Fruit fly (Drosophila melanogaster) whole organism, embryonic: ENCODE data around the gene ssp7.

Source experiments
- CG11398 ChIP-seq: fragments of 200-800 bp; sonication (Bioruptor generic); optimal IDR thresholded peaks from 2 replicates; lab custom pipeline; 2016; ENCODE audit warnings: missing biosample characterization, missing genetic modification characterization
- CG12219 ChIP-seq: fragments of 200-800 bp; sonication (Bioruptor generic); optimal IDR thresholded peaks from 3 replicates; lab custom pipeline; 2018; ENCODE audit warnings: missing biosample characterization, mild to moderate bottlenecking, missing genetic modification characterization
- CG1233 ChIP-seq: fragments of 200-800 bp; sonication (Bioruptor generic); optimal IDR thresholded peaks from 4 replicates; lab custom pipeline; 2018; ENCODE audit warnings: missing biosample characterization, mild to moderate bottlenecking, missing genetic modification characterization
- CG12769 ChIP-seq: fragments of 200-800 bp; sonication (Bioruptor generic); optimal IDR thresholded peaks from 2 replicates; lab custom pipeline; 2019; ENCODE audit warnings: missing biosample characterization, mild to moderate bottlenecking, missing genetic modification characterization, moderate library complexity
- CG13123 ChIP-seq: fragments of 200-800 bp; sonication (Bioruptor generic); optimal IDR thresholded peaks from 2 replicates; lab custom pipeline; 2016; ENCODE audit warnings: missing biosample characterization, missing genetic modification characterization
- CG13775 ChIP-seq: fragments of 200-800 bp; sonication (Bioruptor generic); optimal IDR thresholded peaks from 3 replicates; lab custom pipeline; 2017; ENCODE audit warnings: missing biosample characterization, mild to moderate bottlenecking, missing genetic modification characterization
- CG15073 ChIP-seq: fragments of 200-800 bp; sonication (Bioruptor generic); optimal IDR thresholded peaks from 2 replicates; lab custom pipeline; 2016; ENCODE audit warnings: missing biosample characterization, missing genetic modification characterization
- CG16863 ChIP-seq: fragments of 200-800 bp; sonication (Bioruptor generic); optimal IDR thresholded peaks from 3 replicates; lab custom pipeline; 2016; ENCODE audit warnings: missing biosample characterization, missing genetic modification characterization
- CG17186 ChIP-seq: fragments of 200-800 bp; sonication (Bioruptor generic); optimal IDR thresholded peaks from 3 replicates; lab custom pipeline; 2017; ENCODE audit warnings: missing biosample characterization, missing genetic modification reagents, missing genetic modification characterization
- CG17568 ChIP-seq: fragments of 200-800 bp; sonication (Bioruptor generic); optimal IDR thresholded peaks from 2 replicates; lab custom pipeline; 2018; ENCODE audit warnings: missing biosample characterization, mild to moderate bottlenecking, missing genetic modification characterization, moderate library complexity
- CG1792 ChIP-seq: fragments of 200-800 bp; sonication (Bioruptor generic); optimal IDR thresholded peaks from 2 replicates; lab custom pipeline; 2016; ENCODE audit warnings: missing biosample characterization, missing genetic modification characterization
- CG18476 ChIP-seq: fragments of 200-800 bp; sonication (Bioruptor generic); optimal IDR thresholded peaks from 2 replicates; lab custom pipeline; 2016; ENCODE audit warnings: missing biosample characterization, mild to moderate bottlenecking, missing genetic modification characterization
- CG2116 ChIP-seq: fragments of 200-800 bp; sonication (Bioruptor generic); optimal IDR thresholded peaks from 3 replicates; lab custom pipeline; 2018; ENCODE audit warnings: missing biosample characterization, mild to moderate bottlenecking, missing genetic modification characterization
- CG31441 ChIP-seq: fragments of 200-800 bp; sonication (Bioruptor generic); IDR thresholded peaks from 2 replicates; pipeline ENCODE4 v1.3.6; 2022; ENCODE audit warnings: missing biosample characterization, missing genetic modification characterization
- CG33557 ChIP-seq: fragments of 200-800 bp; sonication (Bioruptor generic); optimal IDR thresholded peaks from 2 replicates; lab custom pipeline; 2019; ENCODE audit warnings: missing biosample characterization, mild to moderate bottlenecking, missing genetic modification characterization, moderate library complexity
- CG3838 ChIP-seq: fragments of 200-800 bp; sonication (Bioruptor generic); optimal IDR thresholded peaks from 3 replicates; lab custom pipeline; 2016; ENCODE audit warnings: missing biosample characterization, missing genetic modification characterization
- CG3847 ChIP-seq: fragments of 200-800 bp; sonication (Bioruptor generic); IDR thresholded peaks from 2 replicates; pipeline ENCODE4 v1.3.6; 2022; ENCODE audit warnings: missing biosample characterization, missing genetic modification characterization
- CG7928 ChIP-seq: fragments of 200-800 bp; sonication (Bioruptor generic); optimal IDR thresholded peaks from 2 replicates; lab custom pipeline; 2017; ENCODE audit warnings: missing biosample characterization, mild to moderate bottlenecking, missing genetic modification characterization
- CG9215 ChIP-seq: fragments of 200-800 bp; sonication (Bioruptor generic); IDR thresholded peaks from 2 replicates; pipeline ENCODE4 v1.3.6; 2022; ENCODE audit warnings: missing biosample characterization, missing genetic modification characterization
- CG9797 ChIP-seq: fragments of 200-800 bp; sonication (Bioruptor generic); optimal IDR thresholded peaks from 3 replicates; lab custom pipeline; 2018; ENCODE audit warnings: missing biosample characterization, mild to moderate bottlenecking, missing genetic modification characterization
- CG9932 ChIP-seq: fragments of 200-800 bp; sonication (Bioruptor generic); IDR thresholded peaks from 2 replicates; pipeline ENCODE4 v1.3.6; 2022; ENCODE audit warnings: missing biosample characterization, missing genetic modification characterization
- CHES-1-like ChIP-seq: fragments of 200-800 bp; sonication (Bioruptor generic); optimal IDR thresholded peaks from 2 replicates; lab custom pipeline; 2016; ENCODE audit warnings: missing biosample characterization, missing genetic modification characterization
- CoRest ChIP-seq: fragments of 200-800 bp; sonication (Bioruptor generic); optimal IDR thresholded peaks from 3 replicates; lab custom pipeline; 2018; ENCODE audit warnings: missing biosample characterization, mild to moderate bottlenecking, missing genetic modification characterization, moderate library complexity
- Dip2 ChIP-seq: fragments of 200-800 bp; sonication (Bioruptor generic); IDR thresholded peaks from 2 replicates; pipeline ENCODE4 v1.3.6; 2022; ENCODE audit warnings: missing biosample characterization, missing genetic modification characterization
- Drgx ChIP-seq: fragments of 200-800 bp; sonication (Bioruptor generic); IDR thresholded peaks from 2 replicates; pipeline ENCODE4 v1.3.6; 2022; ENCODE audit warnings: missing biosample characterization, missing genetic modification characterization
- E2f2 ChIP-seq: fragments of 200-800 bp; sonication (Bioruptor generic); IDR thresholded peaks from 2 replicates; pipeline ENCODE4 v1.3.6; 2022; ENCODE audit warnings: missing biosample characterization, missing genetic modification characterization
- Fer2 ChIP-seq: fragments of 200-800 bp; sonication (Bioruptor generic); optimal IDR thresholded peaks from 2 replicates; lab custom pipeline; 2018; ENCODE audit warnings: missing biosample characterization, mild to moderate bottlenecking, missing genetic modification characterization, moderate library complexity
- H15 ChIP-seq: fragments of 200-800 bp; sonication (Bioruptor generic); IDR thresholded peaks from 3 replicates; pipeline ENCODE4 v1.3.6; 2022; ENCODE audit warnings: missing biosample characterization, missing genetic modification characterization
- HmgD ChIP-seq: fragments of 200-800 bp; sonication (Bioruptor generic); optimal IDR thresholded peaks from 3 replicates; lab custom pipeline; 2016; ENCODE audit warnings: missing biosample characterization, missing genetic modification characterization
- Neu2 ChIP-seq: fragments of 200-800 bp; sonication (Bioruptor generic); optimal IDR thresholded peaks from 3 replicates; lab custom pipeline; 2016; ENCODE audit warnings: missing biosample characterization, missing genetic modification characterization, borderline replicate concordance
- Opbp ChIP-seq: fragments of 200-800 bp; sonication (Bioruptor generic); IDR thresholded peaks from 3 replicates; pipeline ENCODE4 v1.3.6; 2022; ENCODE audit warnings: missing biosample characterization, missing genetic modification characterization; ENCODE audit not compliant: partially characterized antibody
- Scr ChIP-seq: fragments of 200-800 bp; sonication (Bioruptor generic); IDR thresholded peaks from 2 replicates; pipeline ENCODE4 v1.3.6; 2022; ENCODE audit warnings: missing biosample characterization, missing genetic modification characterization; ENCODE audit not compliant: partially characterized antibody
- Tbp ChIP-seq: fragments of >200 bp; optimal IDR thresholded peaks from 2 replicates; lab custom pipeline; 2018; ENCODE audit warnings: missing biosample characterization, missing genetic modification characterization
- Xbp1 ChIP-seq: fragments of 200-800 bp; sonication (Bioruptor generic); optimal IDR thresholded peaks from 3 replicates; lab custom pipeline; 2016; ENCODE audit warnings: missing biosample characterization, mild to moderate bottlenecking, missing genetic modification characterization
- bigmax ChIP-seq: fragments of 200-800 bp; sonication (Bioruptor generic); optimal IDR thresholded peaks from 2 replicates; lab custom pipeline; 2018; ENCODE audit warnings: missing biosample characterization, mild to moderate bottlenecking, missing genetic modification characterization
- ci ChIP-seq: fragments of 200-800 bp; sonication (Bioruptor generic); IDR thresholded peaks from 3 replicates; pipeline ENCODE4 v1.3.6; 2022; ENCODE audit warnings: missing biosample characterization, missing genetic modification characterization
- crp ChIP-seq, 2 experiments: fragments of 200-800 bp; sonication (Bioruptor generic); optimal IDR thresholded peaks; 2 replicates in 1 of 2; 3 replicates in 1 of 2; lab custom pipeline; 2017; ENCODE audit warnings: missing biosample characterization in 2 of 2, missing genetic modification characterization in 2 of 2, mild to moderate bottlenecking in 1 of 2, moderate library complexity in 1 of 2
- dm ChIP-seq: fragments of 200-800 bp; sonication (Bioruptor generic); optimal IDR thresholded peaks from 3 replicates; lab custom pipeline; 2016; ENCODE audit warnings: missing biosample characterization, missing genetic modification characterization
- dpn ChIP-seq, 2 experiments: fragments of 200-800 bp; sonication (Bioruptor generic); optimal IDR thresholded peaks; 3 replicates each; lab custom pipeline; 2016; ENCODE audit warnings: missing biosample characterization in 2 of 2, missing genetic modification characterization in 2 of 2
- eve ChIP-seq, 2 experiments: fragments of >200 bp; optimal IDR thresholded peaks; 2 replicates each; lab custom pipeline; 2017; ENCODE audit warnings: missing biosample characterization in 2 of 2, missing genetic modification characterization in 2 of 2
- gro ChIP-seq: fragments of 200-800 bp; sonication (Bioruptor generic); optimal IDR thresholded peaks from 2 replicates; lab custom pipeline; 2016; ENCODE audit warnings: missing biosample characterization, missing genetic modification characterization
- hb ChIP-seq: fragments of 200-800 bp; sonication (Bioruptor generic); IDR thresholded peaks from 3 replicates; pipeline ENCODE4 v1.3.6; 2022; ENCODE audit warnings: missing biosample characterization, missing genetic modification characterization; ENCODE audit not compliant: partially characterized antibody
- lab ChIP-seq: fragments of 200-800 bp; sonication (Bioruptor generic); optimal IDR thresholded peaks from 3 replicates; lab custom pipeline; 2017; ENCODE audit warnings: missing biosample characterization, missing genetic modification characterization, mild to moderate bottlenecking, moderate library complexity, missing genetic modification reagents
- lov ChIP-seq, 2 experiments: fragments of 200-800 bp in 1 of 2; fragments of >200 bp in 1 of 2; sonication (Bioruptor generic) in 1 of 2; IDR thresholded peaks in 1 of 2; optimal IDR thresholded peaks in 1 of 2; 2 replicates in 1 of 2; 3 replicates in 1 of 2; pipeline versions ENCODE4 v1.3.6 to Lab custom; 2017 to 2022; ENCODE audit warnings: missing biosample characterization in 1 of 2, missing genetic modification characterization in 1 of 2
- pan ChIP-seq, 4 experiments: fragments of >200 bp in 3 of 4; fragments of 200-800 bp in 1 of 4; sonication (Bioruptor generic) in 1 of 4; optimal IDR thresholded peaks in 3 of 4; IDR thresholded peaks in 1 of 4; 2 replicates each; pipeline versions ENCODE4 v1.3.6 to Lab custom; 2017 to 2022; ENCODE audit warnings: missing biosample characterization in 2 of 4, missing genetic modification characterization in 2 of 4, mixed read lengths in 1 of 4
- tap ChIP-seq: fragments of 200-800 bp; optimal IDR thresholded peaks from 3 replicates; lab custom pipeline; 2019; ENCODE audit warnings: missing biosample characterization, mild to moderate bottlenecking, missing genetic modification characterization, moderate library complexity
- tx ChIP-seq: fragments of 200-800 bp; sonication (Bioruptor generic); optimal IDR thresholded peaks from 2 replicates; lab custom pipeline; 2016; ENCODE audit warnings: missing biosample characterization, missing genetic modification characterization
- unpg ChIP-seq: fragments of 200-800 bp; sonication (Bioruptor generic); optimal IDR thresholded peaks from 3 replicates; lab custom pipeline; 2018; ENCODE audit warnings: missing biosample characterization, mild to moderate bottlenecking, missing genetic modification characterization, moderate library complexity
- usp ChIP-seq: fragments of >200 bp; optimal IDR thresholded peaks from 2 replicates; lab custom pipeline; 2017; ENCODE audit warnings: missing biosample characterization, missing genetic modification characterization

The ssp7 gene

DNA sequence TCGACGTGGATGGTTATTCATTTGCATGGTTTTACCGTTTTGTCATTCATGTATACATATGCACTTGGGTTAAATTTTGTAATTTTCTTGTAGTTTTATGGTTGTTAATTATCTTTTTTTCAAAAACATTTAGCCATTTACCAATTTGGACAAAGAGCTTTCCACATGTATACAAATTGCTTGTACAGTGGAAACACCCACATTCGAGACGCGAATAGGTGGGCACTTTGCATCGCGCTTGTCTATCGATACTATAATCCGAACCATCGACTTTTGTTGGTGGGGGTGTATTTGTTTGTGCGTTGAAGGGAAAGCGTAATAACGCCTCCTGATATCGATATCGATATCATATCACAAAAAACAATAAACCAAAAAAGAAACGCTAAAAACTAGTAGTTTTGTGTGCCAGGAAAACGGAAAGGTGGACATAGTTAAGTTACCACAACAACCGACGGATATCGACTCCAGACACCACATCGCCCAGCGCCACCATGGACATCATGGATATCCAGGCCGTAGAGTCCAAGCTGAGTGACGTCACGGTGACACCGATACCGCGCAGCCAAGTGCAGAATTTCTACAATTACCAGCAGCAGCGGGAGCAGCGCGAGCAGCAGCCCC lies 2.4 kb downstream of the ssp7 start, which contains the start of gene CDK2AP1 (continued):
- no peak for TF ChIP-seq Tbp (GFP tag; lab: Kevin White, UChicago)
- TF ChIP-seq CG12769 (tag; lab: Kevin White, UChicago): no peak
- peak; percentile 13 for TF ChIP-seq CHES-1-like
- no peak for TF ChIP-seq H15 (GFP tag; lab: Robert Waterston, UW)
- no peak for TF ChIP-seq CG33557 (GFP tag; lab: Kevin White, UChicago)
- TF ChIP-seq CG9932 (GFP tag; lab: Robert Waterston, UW): peak; percentile 55; the same call in 1 of the 2 replicates
- TF ChIP-seq CG9215 (GFP tag; lab: Robert Waterston, UW): no peak
- peak; percentile 78 for TF ChIP-seq CG2116
- TF ChIP-seq lov (optimal IDR thresholded peaks at IDR 0.05; lab: Kevin White, UChicago): no peak
- TF ChIP-seq lov (GFP tag; IDR thresholded peaks at IDR 0.05; lab: Robert Waterston, UW): no peak
- TF ChIP-seq CG7928 (GFP tag; lab: Kevin White, UChicago): no peak
- no peak for TF ChIP-seq bigmax
- TF ChIP-seq tx: peak; percentile 3
- TF ChIP-seq HmgD (GFP tag; lab: Kevin White, UChicago): peak; percentile 30
- peak; percentile 69 for TF ChIP-seq Scr (GFP tag; lab: Robert Waterston, UW)
- TF ChIP-seq CG13123 (GFP tag; lab: Kevin White, UChicago): no peak
- TF ChIP-seq Opbp (GFP tag; lab: Robert Waterston, UW): peak; percentile 74
- TF ChIP-seq CG13775: peak; percentile 25
- TF ChIP-seq hb: peak; percentile 84
- no peak for TF ChIP-seq usp (GFP tag; lab: Kevin White, UChicago)
- no peak for TF ChIP-seq Fer2 (tag; lab: Kevin White, UChicago)
- TF ChIP-seq ci (GFP tag; lab: Robert Waterston, UW): no peak
- no peak for TF ChIP-seq CG3838 (GFP tag; lab: Kevin White, UChicago)
- no peak for TF ChIP-seq lab (GFP tag; lab: Kevin White, UChicago)
- no peak for TF ChIP-seq CG31441 (GFP tag; lab: Robert Waterston, UW)
- no peak for TF ChIP-seq Neu2
- TF ChIP-seq CG1792 (GFP tag; lab: Kevin White, UChicago): no peak
- peak; percentile 11 for TF ChIP-seq CG17186
- TF ChIP-seq dpn (GFP tag; optimal IDR thresholded peaks at IDR 0.05; lab: Kevin White, UChicago): peak in 1 of 2 experiments; percentile 37
- TF ChIP-seq E2f2: 0 out of 2 replicates have a peak, but pooled peaks have one; percentile 7
- TF ChIP-seq tap (tag; lab: Kevin White, UChicago): no peak
- TF ChIP-seq CG12219 (GFP tag; lab: Kevin White, UChicago): no peak
- TF ChIP-seq CG18476 (GFP tag; lab: Kevin White, UChicago): no peak
- TF ChIP-seq CG11398 (GFP tag; lab: Kevin White, UChicago): peak; percentile 4
- peak; percentile 12 for TF ChIP-seq CG16863
- TF ChIP-seq Dip2 (GFP tag; lab: Robert Waterston, UW): no peak
- peak; percentile 19 for TF ChIP-seq CoRest
- TF ChIP-seq dm (GFP tag; lab: Kevin White, UChicago): peak; percentile 14
- no peak for TF ChIP-seq eve (GFP tag; optimal IDR thresholded peaks at IDR 0.05; lab: Kevin White, UChicago)
- TF ChIP-seq CG15073 (GFP tag; lab: Kevin White, UChicago): no peak
- no peak for TF ChIP-seq crp (GFP tag; optimal IDR thresholded peaks at IDR 0.05; lab: Kevin White, UChicago)
- no peak for TF ChIP-seq CG9797 (GFP tag; lab: Kevin White, UChicago)
- TF ChIP-seq CG1233 (GFP tag; lab: Kevin White, UChicago): no peak
- TF ChIP-seq unpg (GFP tag; lab: Kevin White, UChicago): peak; percentile 24
- no peak for TF ChIP-seq CG3847 (GFP tag; lab: Robert Waterston, UW)
- TF ChIP-seq Drgx (GFP tag; lab: Robert Waterston, UW): no peak
- peak; percentile 32 for TF ChIP-seq Xbp1
- no peak for TF ChIP-seq pan (optimal IDR thresholded peaks at IDR 0.05; lab: Kevin White, UChicago)
- TF ChIP-seq pan (GFP tag; optimal IDR thresholded peaks at IDR 0.05 in 1 of 2, IDR thresholded peaks at IDR 0.05 in 1 of 2): no peak
- no peak for TF ChIP-seq gro
- no peak for TF ChIP-seq CG17568
